Worm (Caenorhabditis elegans): ENCODE results near the gene F58F9.1.

F58F9.1 gene

ce11 chrIV:6206294-6206776, 43.3 kb upstream of the F58F9.1 start, which contains the start of gene C49A9.10 (continued):
- no peak for TF ChIP-seq nhr-11 (tag; optimal IDR thresholded peaks at IDR 0.05)
- TF ChIP-seq nhr-67 (tag; optimal IDR thresholded peaks at IDR 0.05) = no peak

- peak; percentile 63 for TF ChIP-seq pha-4 (tag; optimal IDR thresholded peaks at IDR 0.05)
- TF ChIP-seq nhr-43 (tag; optimal IDR thresholded peaks at IDR 0.05; ENCODE audit: poor library complexity, severe bottlenecking) = no peak
These were observed 40.3 kb upstream of the F58F9.1 start for ce11 chrIV:6209337-6209736.

- TF ChIP-seq pha-4 (tag; optimal IDR thresholded peaks at IDR 0.05) = peak; percentile 66
- TF ChIP-seq elt-2 (tag; optimal IDR thresholded peaks at IDR 0.05) = peak; percentile 71
- TF ChIP-seq fkh-10 (GFP tag; optimal IDR thresholded peaks at IDR 0.05) = no peak
- TF ChIP-seq pqm-1 (tag; optimal IDR thresholded peaks at IDR 0.05) = peak; percentile 59
These were observed 39.1 kb upstream of the F58F9.1 start, which contains the start of the genes ugt-24 and C49A9.6 for ce11 chrIV:6210574-6210973. TSS of gene ugt-24 (minus strand) at chrIV:6210720. TSS of gene C49A9.6 (plus strand) at chrIV:6210936.

- no peak for TF ChIP-seq daf-12 (tag; optimal IDR thresholded peaks at IDR 0.05)
- peak; percentile 37 for TF ChIP-seq elt-2 (tag; optimal IDR thresholded peaks at IDR 0.05)
- TF ChIP-seq zag-1 (tag; optimal IDR thresholded peaks at IDR 0.05) = no peak
These were observed 36.2 kb upstream of the F58F9.1 start, which contains the start of gene C49A9.5 for ce11 chrIV:6213403-6213802. TSS of gene C49A9.5 (plus strand) at chrIV:6213673.

ce11 chrIV:6217066-6217465, 32.6 kb upstream of the F58F9.1 start, which contains the start of gene C49A9.9:
TSS of gene C49A9.9 (plus strand) at chrIV:6217372.
- TF ChIP-seq ama-1 (optimal IDR thresholded peaks at IDR 0.05) (no peak), R02D3.7 (tag; optimal IDR thresholded peaks at IDR 0.05) (no peak), pha-4 (tag; optimal IDR thresholded peaks at IDR 0.05) (peak; percentile 45), pqm-1 (tag; optimal IDR thresholded peaks at IDR 0.05) (peak; percentile 58), elt-3 (tag; optimal IDR thresholded peaks at IDR 0.05) (no peak), tbx-2 (tag; optimal IDR thresholded peaks at IDR 0.05) (no peak), egl-5 (tag; optimal IDR thresholded peaks at IDR 0.05) (no peak), elt-2 (tag; optimal IDR thresholded peaks at IDR 0.05) (peak; percentile 56), nhr-25 (tag; optimal IDR thresholded peaks at IDR 0.05) (no peak)

ce11 chrIV:6217503-6217902, 32.1 kb upstream of the F58F9.1 start:
- TF ChIP-seq jun-1 (tag; optimal IDR thresholded peaks at IDR 0.05) (no peak), daf-12 (tag; optimal IDR thresholded peaks at IDR 0.05) (no peak), nhr-77 (tag; optimal IDR thresholded peaks at IDR 0.05) (no peak), nhr-12 (tag; optimal IDR thresholded peaks at IDR 0.05) (no peak), nhr-23 (tag; optimal IDR thresholded peaks at IDR 0.05) (no peak), nhr-28 (tag; optimal IDR thresholded peaks at IDR 0.05) (no peak), lin-39 (tag; optimal IDR thresholded peaks at IDR 0.05) (no peak), mml-1 (tag; optimal IDR thresholded peaks at IDR 0.05) (no peak), ceh-9 (tag; optimal IDR thresholded peaks at IDR 0.05) (no peak), elt-1 (tag; optimal IDR thresholded peaks at IDR 0.05) (no peak), elt-2 (tag; optimal IDR thresholded peaks at IDR 0.05) (no peak), elt-3 (tag; optimal IDR thresholded peaks at IDR 0.05) (no peak)

- TF ChIP-seq elt-2 (tag; optimal IDR thresholded peaks at IDR 0.05) = peak; percentile 73
- no peak for TF ChIP-seq eor-1 (tag; optimal IDR thresholded peaks at IDR 0.05)
- no peak for TF ChIP-seq nhr-43 (tag; optimal IDR thresholded peaks at IDR 0.05; ENCODE audit: poor library complexity, severe bottlenecking)
- no peak for TF ChIP-seq ceh-9 (tag; optimal IDR thresholded peaks at IDR 0.05)
- no peak for TF ChIP-seq lin-39 (tag; optimal IDR thresholded peaks at IDR 0.05)
- peak; percentile 39 for TF ChIP-seq pqm-1 (tag; optimal IDR thresholded peaks at IDR 0.05)
- TF ChIP-seq pha-4 (tag; optimal IDR thresholded peaks at IDR 0.05) = no peak
- no peak for TF ChIP-seq daf-12 (tag; optimal IDR thresholded peaks at IDR 0.05)
- TF ChIP-seq ztf-4 (tag; optimal IDR thresholded peaks at IDR 0.05) = no peak
- no peak for TF ChIP-seq unc-39 (tag; optimal IDR thresholded peaks at IDR 0.05)
- no peak for TF ChIP-seq unc-62 (GFP tag; optimal IDR thresholded peaks at IDR 0.05)
These were observed 30.2 kb upstream of the F58F9.1 start, which contains the start of gene C49A9.4 for ce11 chrIV:6219429-6219828. TSS of gene C49A9.4 (plus strand) at chrIV:6219693.

Measured in whole organism, L3 larva.